Worm (Caenorhabditis elegans) whole organism, L4/young adult: ENCODE measurements around the gene srj-54.

Experiments
- W03F9.2 ChIP-seq: fragments of 150-350 bp; optimal IDR thresholded peaks from 2 replicates; lab custom pipeline; 2014; ENCODE audit warnings: missing biosample characterization, missing genetic modification characterization
- dao-5 ChIP-seq: sonication (generic microtip); optimal IDR thresholded peaks from 2 replicates; lab custom pipeline; 2016; ENCODE audit warnings: missing genotype, missing genetic modification characterization, moderate library complexity, missing compliant biosample characterization
- him-1 ChIP-seq: sonication (generic microtip); optimal IDR thresholded peaks from 2 replicates; lab custom pipeline; 2016; ENCODE audit warnings: missing genotype, missing genetic modification reagents, missing genetic modification characterization, missing compliant biosample characterization

- TF ChIP-seq dao-5 (tag; lab: Kevin White, UChicago) (no peak), W03F9.2 (tag; lab: Kevin White, UChicago) (no peak), him-1 (tag; lab: Kevin White, UChicago) (no peak)
Measured at ce11 chrV:2810164-2810563, 49.5 kb downstream of the srj-54 start, which contains the start of gene F54E2.1.
